Worm (Caenorhabditis elegans): ENCODE measurements around the gene rab-21.

DNA sequence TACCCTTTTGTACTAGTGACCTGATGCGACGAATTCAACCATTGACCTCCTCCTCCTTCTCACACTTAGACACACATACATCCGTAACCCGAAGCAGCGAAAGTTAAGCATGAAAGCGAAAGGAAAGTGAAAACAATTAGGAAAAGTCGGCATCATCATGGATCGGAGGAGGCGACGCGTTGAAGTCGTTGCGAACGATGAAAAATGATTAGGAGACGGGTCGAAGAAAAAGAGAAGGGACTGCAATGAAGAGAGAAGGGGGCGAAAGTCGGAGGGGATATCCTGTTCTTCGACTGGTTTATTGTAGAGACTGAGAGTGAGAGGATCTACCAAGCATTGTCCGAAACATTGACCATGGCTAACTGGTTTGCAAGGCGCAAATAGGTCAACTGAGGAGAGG lies 36.2 kb upstream of the rab-21 start:
- TF ChIP-seq pha-4 (tag; optimal IDR thresholded peaks at IDR 0.05) (no peak), eor-1 (tag; optimal IDR thresholded peaks at IDR 0.05) (no peak), mdl-1 (tag; optimal IDR thresholded peaks at IDR 0.05) (no peak)
